Fruit fly (Drosophila melanogaster) whole organism: ENCODE results near the gene Snr1.

ENCODE experiments used
- CG8478 ChIP-seq: fragments of >200 bp; optimal IDR thresholded peaks from 2 replicates; lab custom pipeline; 2018; ENCODE audit warnings: inconsistent platforms
- Dll ChIP-seq: fragments of >200 bp; optimal IDR thresholded peaks from 2 replicates; lab custom pipeline; 2017
- EcR ChIP-seq, 2 experiments: fragments of >200 bp; optimal IDR thresholded peaks; 2 replicates each; lab custom pipeline; 2017; ENCODE audit warnings: missing biosample characterization in 2 of 2, missing genetic modification characterization in 2 of 2, missing genetic modification reagents in 2 of 2
- pan ChIP-seq: fragments of >200 bp; optimal IDR thresholded peaks from 2 replicates; lab custom pipeline; 2017
- psq ChIP-seq: fragments of >200 bp; optimal IDR thresholded peaks from 2 replicates; lab custom pipeline; 2017
- usp ChIP-seq: fragments of >200 bp; optimal IDR thresholded peaks from 2 replicates; lab custom pipeline; 2017; ENCODE audit warnings: missing biosample characterization, missing genetic modification characterization, mixed read lengths

The Snr1 gene

dm6 chr3R:5474551-5474950, 3.8 kb downstream of the Snr1 start, which contains the start of the genes CG45100, HDAC3 and Hcs:
Gene CG45100 (minus strand): TSS chr3R:5474600.
Gene HDAC3 (minus strand): TSS chr3R:5474600.
Gene Hcs (plus strand): TSS chr3R:5474899.
- TF ChIP-seq EcR (GFP tag; optimal IDR thresholded peaks at IDR 0.05; lab: Kevin White, UChicago) (no peak), usp (GFP tag; lab: Kevin White, UChicago) (no peak), Dll (no peak), CG8478 (lab: Kevin White, UChicago) (no peak), pan (no peak), psq (lab: Kevin White, UChicago) (no peak)

dm6 chr3R:5482790-5483189, 12.1 kb downstream of the Snr1 start:
- no peak for TF ChIP-seq psq (lab: Kevin White, UChicago)
- no peak for TF ChIP-seq Dll
- no peak for TF ChIP-seq usp (GFP tag; lab: Kevin White, UChicago)
- TF ChIP-seq CG8478 (lab: Kevin White, UChicago): no peak
- TF ChIP-seq pan: no peak
- no peak for TF ChIP-seq EcR (GFP tag; optimal IDR thresholded peaks at IDR 0.05; lab: Kevin White, UChicago)

dm6 chr3R:5483488-5484109, 12.9 kb downstream of the Snr1 start, which contains the start of gene ksr:
Gene ksr (minus strand): TSS chr3R:5483906.
- TF ChIP-seq EcR (GFP tag; optimal IDR thresholded peaks at IDR 0.05; lab: Kevin White, UChicago): no peak
- no peak for TF ChIP-seq Dll
- no peak for TF ChIP-seq pan
- TF ChIP-seq CG8478 (lab: Kevin White, UChicago): no peak
- TF ChIP-seq usp (GFP tag; lab: Kevin White, UChicago): no peak
- TF ChIP-seq psq (lab: Kevin White, UChicago): no peak

- TF ChIP-seq psq (lab: Kevin White, UChicago) (no peak), CG8478 (lab: Kevin White, UChicago) (no peak), usp (GFP tag; lab: Kevin White, UChicago) (no peak), Dll (no peak), EcR (GFP tag; optimal IDR thresholded peaks at IDR 0.05; lab: Kevin White, UChicago) (no peak), pan (no peak)
Measured at dm6 chr3R:5485295-5485718, 14.6 kb downstream of the Snr1 start, which contains the start of gene CG31550. Gene CG31550 (plus strand): TSS chr3R:5485543.

- TF ChIP-seq psq (lab: Kevin White, UChicago): no peak
- TF ChIP-seq pan: no peak
- no peak for TF ChIP-seq usp (GFP tag; lab: Kevin White, UChicago)
- no peak for TF ChIP-seq CG8478 (lab: Kevin White, UChicago)
- TF ChIP-seq Dll: no peak
- no peak for TF ChIP-seq EcR (GFP tag; optimal IDR thresholded peaks at IDR 0.05; lab: Kevin White, UChicago)
Measured at dm6 chr3R:5497600-5497999, 26.9 kb downstream of the Snr1 start.

- TF ChIP-seq usp (GFP tag; lab: Kevin White, UChicago) (no peak), pan (no peak), psq (lab: Kevin White, UChicago) (no peak), EcR (GFP tag; optimal IDR thresholded peaks at IDR 0.05; lab: Kevin White, UChicago) (no peak), CG8478 (lab: Kevin White, UChicago) (no peak), Dll (no peak)
Measured at dm6 chr3R:5502646-5503045, 31.9 kb downstream of the Snr1 start, which contains the start of gene NKCC. Gene NKCC (minus strand): TSS chr3R:5502702.

dm6 chr3R:5503789-5504387, 33.2 kb downstream of the Snr1 start:
- TF ChIP-seq usp (GFP tag; lab: Kevin White, UChicago): no peak
- no peak for TF ChIP-seq CG8478 (lab: Kevin White, UChicago)
- no peak for TF ChIP-seq Dll
- no peak for TF ChIP-seq pan
- no peak for TF ChIP-seq EcR (GFP tag; optimal IDR thresholded peaks at IDR 0.05; lab: Kevin White, UChicago)
- no peak for TF ChIP-seq psq (lab: Kevin White, UChicago)

- no peak for TF ChIP-seq usp (GFP tag; lab: Kevin White, UChicago)
- no peak for TF ChIP-seq EcR (GFP tag; optimal IDR thresholded peaks at IDR 0.05; lab: Kevin White, UChicago)
- no peak for TF ChIP-seq CG8478 (lab: Kevin White, UChicago)
- no peak for TF ChIP-seq pan
Measured at dm6 chr3R:5514759-5515158, 44.0 kb downstream of the Snr1 start.

- no peak for TF ChIP-seq psq (lab: Kevin White, UChicago)
- TF ChIP-seq EcR (GFP tag; optimal IDR thresholded peaks at IDR 0.05; lab: Kevin White, UChicago): no peak
- no peak for TF ChIP-seq CG8478 (lab: Kevin White, UChicago)
- TF ChIP-seq pan: no peak
- TF ChIP-seq Dll: no peak
Measured at dm6 chr3R:5516582-5517001, 45.9 kb downstream of the Snr1 start.

- no peak for TF ChIP-seq usp (GFP tag; lab: Kevin White, UChicago)
- TF ChIP-seq Dll: peak; percentile 33
- TF ChIP-seq CG8478 (lab: Kevin White, UChicago): peak; percentile 14
Measured at dm6 chr3R:5517002-5517875, 46.5 kb downstream of the Snr1 start, which contains the start of gene Itpr. Gene Itpr (plus strand): TSS chr3R:5517117.

- peak in 1 of 2 experiments; percentile 14 for TF ChIP-seq EcR (GFP tag; optimal IDR thresholded peaks at IDR 0.05; lab: Kevin White, UChicago)
- TF ChIP-seq pan: no peak
Measured at dm6 chr3R:5517876-5518211, 47.1 kb downstream of the Snr1 start.

dm6 chr3R:5518627-5519026, 47.9 kb downstream of the Snr1 start:
- TF ChIP-seq psq (lab: Kevin White, UChicago): no peak
- no peak for TF ChIP-seq CG8478 (lab: Kevin White, UChicago)
- no peak for TF ChIP-seq Dll
- no peak for TF ChIP-seq pan
- TF ChIP-seq usp (GFP tag; lab: Kevin White, UChicago): no peak
- TF ChIP-seq EcR (GFP tag; optimal IDR thresholded peaks at IDR 0.05; lab: Kevin White, UChicago): no peak
